Fruit fly (Drosophila melanogaster) whole organism, embryonic: Measurements from ENCODE around the gene CG7841.

ENCODE experiments used
- CG1024 ChIP-seq: fragments of 200-800 bp; sonication (Bioruptor generic); IDR thresholded peaks from 2 replicates; pipeline ENCODE4 v1.3.6; 2022; ENCODE audit warnings: missing biosample characterization, missing genetic modification characterization
- CG10274 ChIP-seq: fragments of 200-800 bp; sonication (Bioruptor generic); optimal IDR thresholded peaks from 3 replicates; lab custom pipeline; 2017; ENCODE audit warnings: missing biosample characterization, mild to moderate bottlenecking, missing genetic modification characterization
- CG11398 ChIP-seq: fragments of 200-800 bp; sonication (Bioruptor generic); optimal IDR thresholded peaks from 2 replicates; lab custom pipeline; 2016; ENCODE audit warnings: missing biosample characterization, missing genetic modification characterization
- CG12071 ChIP-seq: fragments of 200-800 bp; sonication (Bioruptor generic); optimal IDR thresholded peaks from 3 replicates; lab custom pipeline; 2018; ENCODE audit warnings: missing biosample characterization, mild to moderate bottlenecking, missing genetic modification characterization
- CG12299 ChIP-seq: fragments of 200-800 bp; sonication (Bioruptor generic); optimal IDR thresholded peaks from 2 replicates; lab custom pipeline; 2018; ENCODE audit warnings: missing biosample characterization, mild to moderate bottlenecking, missing genetic modification characterization
- CG1233 ChIP-seq: fragments of 200-800 bp; sonication (Bioruptor generic); optimal IDR thresholded peaks from 4 replicates; lab custom pipeline; 2018; ENCODE audit warnings: missing biosample characterization, mild to moderate bottlenecking, missing genetic modification characterization
- CG13624 ChIP-seq: fragments of 200-800 bp; sonication (Bioruptor generic); optimal IDR thresholded peaks from 2 replicates; lab custom pipeline; 2016; ENCODE audit warnings: missing biosample characterization, missing genetic modification characterization
- CG13775 ChIP-seq: fragments of 200-800 bp; sonication (Bioruptor generic); optimal IDR thresholded peaks from 3 replicates; lab custom pipeline; 2017; ENCODE audit warnings: missing biosample characterization, mild to moderate bottlenecking, missing genetic modification characterization
- CG14860 ChIP-seq: fragments of 200-800 bp; sonication (Bioruptor generic); IDR thresholded peaks from 3 replicates; pipeline ENCODE4 v1.3.6; 2022; ENCODE audit warnings: missing biosample characterization, missing genetic modification characterization; ENCODE audit not compliant: partially characterized antibody
- CG15011 ChIP-seq: fragments of 200-800 bp; sonication (Bioruptor generic); optimal IDR thresholded peaks from 3 replicates; lab custom pipeline; 2018; ENCODE audit warnings: missing biosample characterization, mild to moderate bottlenecking, missing genetic modification characterization
- CG17568 ChIP-seq: fragments of 200-800 bp; sonication (Bioruptor generic); optimal IDR thresholded peaks from 2 replicates; lab custom pipeline; 2018; ENCODE audit warnings: missing biosample characterization, mild to moderate bottlenecking, missing genetic modification characterization, moderate library complexity
- CG17802 ChIP-seq: fragments of 200-800 bp; sonication (Bioruptor generic); optimal IDR thresholded peaks from 2 replicates; lab custom pipeline; 2018; ENCODE audit warnings: missing biosample characterization, mild to moderate bottlenecking, missing genetic modification characterization, moderate library complexity
- CG7839 ChIP-seq: fragments of 200-800 bp; sonication (Bioruptor generic); optimal IDR thresholded peaks from 3 replicates; lab custom pipeline; 2018; ENCODE audit warnings: missing biosample characterization, mild to moderate bottlenecking, missing genetic modification characterization, moderate library complexity
- CG7987 ChIP-seq: fragments of 200-800 bp; sonication (Bioruptor generic); optimal IDR thresholded peaks from 2 replicates; lab custom pipeline; 2018; ENCODE audit warnings: missing biosample characterization, mild to moderate bottlenecking, missing genetic modification characterization, moderate library complexity
- CG8359 ChIP-seq: fragments of 200-800 bp; sonication (Bioruptor generic); optimal IDR thresholded peaks from 2 replicates; lab custom pipeline; 2017; ENCODE audit warnings: missing biosample characterization, mild to moderate bottlenecking, missing genetic modification characterization, borderline replicate concordance
- Dbx ChIP-seq: fragments of 200-800 bp; sonication (Bioruptor generic); IDR thresholded peaks from 3 replicates; pipeline ENCODE4 v1.3.6; 2022; ENCODE audit warnings: missing biosample characterization, missing genetic modification characterization
- Deaf1 ChIP-seq: fragments of 200-800 bp; optimal IDR thresholded peaks from 3 replicates; lab custom pipeline; 2019; ENCODE audit warnings: missing biosample characterization, mild to moderate bottlenecking, missing genetic modification characterization, moderate library complexity
- Dek ChIP-seq: fragments of 200-800 bp; sonication (Bioruptor generic); optimal IDR thresholded peaks from 3 replicates; lab custom pipeline; 2019; ENCODE audit warnings: missing biosample characterization, mild to moderate bottlenecking, missing genetic modification characterization, moderate library complexity
- Dip2 ChIP-seq: fragments of 200-800 bp; sonication (Bioruptor generic); IDR thresholded peaks from 2 replicates; pipeline ENCODE4 v1.3.6; 2022; ENCODE audit warnings: missing biosample characterization, missing genetic modification characterization
- Doc2 ChIP-seq: fragments of 200-800 bp; sonication (Bioruptor generic); IDR thresholded peaks from 2 replicates; pipeline ENCODE4 v1.3.6; 2022; ENCODE audit warnings: missing biosample characterization, missing genetic modification characterization
- Ets97D ChIP-seq: fragments of 200-800 bp; sonication (Bioruptor generic); optimal IDR thresholded peaks from 3 replicates; lab custom pipeline; 2016; ENCODE audit warnings: missing biosample characterization, missing genetic modification characterization
- Fer2 ChIP-seq: fragments of 200-800 bp; sonication (Bioruptor generic); optimal IDR thresholded peaks from 2 replicates; lab custom pipeline; 2018; ENCODE audit warnings: missing biosample characterization, mild to moderate bottlenecking, missing genetic modification characterization, moderate library complexity
- HmgD ChIP-seq: fragments of 200-800 bp; sonication (Bioruptor generic); optimal IDR thresholded peaks from 3 replicates; lab custom pipeline; 2016; ENCODE audit warnings: missing biosample characterization, missing genetic modification characterization
- HmgZ ChIP-seq: fragments of 200-800 bp; sonication (Bioruptor generic); optimal IDR thresholded peaks from 2 replicates; lab custom pipeline; 2018; ENCODE audit warnings: missing biosample characterization, mild to moderate bottlenecking, missing genetic modification characterization
- Lhr ChIP-seq: fragments of 200-800 bp; sonication (Bioruptor generic); optimal IDR thresholded peaks from 3 replicates; lab custom pipeline; 2017; ENCODE audit warnings: mild to moderate bottlenecking, missing biosample characterization, missing genetic modification reagents, missing genetic modification characterization
- Mes4 ChIP-seq: fragments of 200-800 bp; sonication (Bioruptor generic); optimal IDR thresholded peaks from 2 replicates; lab custom pipeline; 2016; ENCODE audit warnings: missing biosample characterization, missing genetic modification characterization
- NK7.1 ChIP-seq: fragments of 200-800 bp; sonication (Bioruptor generic); optimal IDR thresholded peaks from 3 replicates; lab custom pipeline; 2016; ENCODE audit warnings: missing biosample characterization, missing genetic modification characterization
- Oli ChIP-seq: fragments of 200-800 bp; sonication (Bioruptor generic); optimal IDR thresholded peaks from 2 replicates; lab custom pipeline; 2018; ENCODE audit warnings: missing biosample characterization, mild to moderate bottlenecking, missing genetic modification characterization, moderate library complexity
- Trl ChIP-seq, 3 experiments: fragments of >200 bp in 2 of 3; fragments of 200-800 bp in 1 of 3; sonication (Bioruptor generic) in 1 of 3; optimal IDR thresholded peaks; 2 replicates in 1 of 3; 3 replicates in 2 of 3; lab custom pipeline; 2016 to 2017; ENCODE audit warnings: missing biosample characterization in 1 of 3, missing genetic modification characterization in 1 of 3
- aop ChIP-seq: fragments of 200-800 bp; sonication (Bioruptor generic); IDR thresholded peaks from 2 replicates; pipeline ENCODE4 v1.3.6; 2022; ENCODE audit warnings: missing biosample characterization, missing genetic modification characterization
- ara ChIP-seq: fragments of 200-800 bp; sonication (Bioruptor generic); IDR thresholded peaks from 2 replicates; pipeline ENCODE4 v1.3.6; 2022; ENCODE audit warnings: missing biosample characterization, missing genetic modification characterization
- ato ChIP-seq: fragments of 200-800 bp; sonication (Bioruptor generic); IDR thresholded peaks from 2 replicates; pipeline ENCODE4 v1.3.6; 2022; ENCODE audit warnings: missing biosample characterization, missing genetic modification characterization; ENCODE audit not compliant: partially characterized antibody
- az2 ChIP-seq: fragments of 200-800 bp; sonication (Bioruptor generic); optimal IDR thresholded peaks from 3 replicates; lab custom pipeline; 2016; ENCODE audit warnings: missing biosample characterization, missing genetic modification characterization
- cas ChIP-seq: fragments of 200-800 bp; sonication (Bioruptor generic); IDR thresholded peaks from 2 replicates; pipeline ENCODE4 v1.3.6; 2022; ENCODE audit warnings: missing biosample characterization, missing genetic modification characterization
- chm ChIP-seq: fragments of 200-800 bp; sonication (Bioruptor generic); IDR thresholded peaks from 2 replicates; pipeline ENCODE4 v1.3.6; 2022; ENCODE audit warnings: missing biosample characterization, missing genetic modification characterization
- esg ChIP-seq: fragments of 200-800 bp; sonication (Bioruptor generic); conservative IDR thresholded peaks from 2 replicates; pipeline ENCODE4 v1.3.6; 2022; ENCODE audit warnings: missing biosample characterization, missing genetic modification characterization
- exex ChIP-seq: fragments of 200-800 bp; sonication (Bioruptor generic); optimal IDR thresholded peaks from 4 replicates; lab custom pipeline; 2018; ENCODE audit warnings: missing biosample characterization, mild to moderate bottlenecking, missing genetic modification characterization, moderate library complexity
- lmd ChIP-seq: fragments of 200-800 bp; sonication (Bioruptor generic); IDR thresholded peaks from 2 replicates; pipeline ENCODE4 v1.3.6; 2022; ENCODE audit warnings: missing biosample characterization, missing genetic modification characterization
- org-1 ChIP-seq: fragments of 200-800 bp; sonication (Bioruptor generic); optimal IDR thresholded peaks from 2 replicates; lab custom pipeline; 2017; ENCODE audit warnings: missing biosample characterization, missing genetic modification characterization
- rib ChIP-seq: fragments of 200-800 bp; sonication (Bioruptor generic); IDR thresholded peaks from 2 replicates; pipeline ENCODE4 v1.3.6; 2022; ENCODE audit warnings: missing biosample characterization, missing genetic modification characterization
- row ChIP-seq: fragments of 200-800 bp; sonication (Bioruptor generic); IDR thresholded peaks from 3 replicates; pipeline ENCODE4 v1.3.6; 2022; ENCODE audit warnings: missing biosample characterization, missing genetic modification characterization
- sens-2 ChIP-seq: fragments of 200-800 bp; sonication (Bioruptor generic); IDR thresholded peaks from 2 replicates; pipeline ENCODE4 v1.3.6; 2022; ENCODE audit warnings: missing biosample characterization, missing genetic modification characterization
- tap ChIP-seq: fragments of 200-800 bp; optimal IDR thresholded peaks from 3 replicates; lab custom pipeline; 2019; ENCODE audit warnings: missing biosample characterization, mild to moderate bottlenecking, missing genetic modification characterization, moderate library complexity
- tio ChIP-seq: fragments of 200-800 bp; sonication (Bioruptor generic); optimal IDR thresholded peaks from 2 replicates; lab custom pipeline; 2017; ENCODE audit warnings: missing biosample characterization, missing genetic modification characterization, inconsistent platforms
- twi ChIP-seq: fragments of 200-800 bp; optimal IDR thresholded peaks from 2 replicates; lab custom pipeline; 2019; ENCODE audit warnings: missing biosample characterization, mild to moderate bottlenecking, missing genetic modification characterization, moderate library complexity
- usp ChIP-seq: fragments of >200 bp; optimal IDR thresholded peaks from 2 replicates; lab custom pipeline; 2017; ENCODE audit warnings: missing biosample characterization, missing genetic modification characterization
- zen ChIP-seq: fragments of 200-800 bp; sonication (Bioruptor generic); optimal IDR thresholded peaks from 3 replicates; lab custom pipeline; 2018; ENCODE audit warnings: missing biosample characterization, mild to moderate bottlenecking, missing genetic modification characterization, moderate library complexity

CG7841 gene

DNA sequence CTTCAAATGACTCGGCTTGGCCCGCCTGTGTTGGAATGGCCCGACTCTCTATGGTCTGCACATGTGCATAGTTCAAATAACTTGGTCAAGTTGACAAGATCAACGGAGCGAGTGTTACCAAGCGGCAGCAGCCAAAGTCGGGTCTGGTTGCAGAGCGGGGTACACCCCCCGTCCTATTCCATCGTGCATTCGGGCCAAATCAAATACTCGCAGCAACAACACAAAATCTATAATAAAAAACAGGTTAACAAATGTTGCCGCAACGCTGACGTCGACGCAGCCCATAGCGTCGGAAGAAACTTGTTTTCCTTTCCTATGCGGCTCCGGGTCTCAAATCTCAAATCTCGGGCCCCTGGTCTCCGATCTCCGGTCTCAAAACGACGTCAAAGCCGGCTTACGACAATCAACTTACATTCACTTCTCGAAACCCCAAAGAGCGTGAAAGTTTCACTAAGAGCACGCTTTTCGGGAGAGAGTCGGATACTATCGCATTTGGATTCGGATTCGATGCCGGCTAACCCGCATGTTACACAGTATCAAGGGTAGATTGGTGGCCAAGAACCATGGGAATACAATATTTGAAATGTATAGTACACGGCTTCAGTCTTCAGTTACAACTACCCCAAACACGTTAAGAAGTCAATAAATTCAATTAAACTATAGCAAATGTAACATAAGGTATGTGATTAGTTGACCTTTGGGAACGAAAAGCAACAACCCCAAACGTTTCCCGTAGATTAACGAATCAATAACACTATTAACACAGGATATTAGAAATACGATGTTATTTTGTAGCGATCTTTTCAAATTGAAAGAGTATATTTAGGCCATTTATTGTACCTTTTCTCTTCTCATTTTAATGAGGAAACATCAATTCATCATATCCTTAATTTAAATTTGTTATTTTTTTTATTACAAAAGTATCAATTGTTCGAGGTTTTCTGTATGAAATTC lies 26.5 kb upstream of the CG7841 start (continued):
- no peak for TF ChIP-seq rib (GFP tag; lab: Robert Waterston, UW)
- TF ChIP-seq tap (tag; lab: Kevin White, UChicago): no peak
- no peak for TF ChIP-seq CG1024 (GFP tag; lab: Robert Waterston, UW)
- TF ChIP-seq CG7987 (GFP tag; lab: Kevin White, UChicago): no peak
- TF ChIP-seq esg (GFP tag; lab: Robert Waterston, UW): peak; percentile 20; the same call in 1 of the 2 replicates
- no peak for TF ChIP-seq usp (GFP tag; lab: Kevin White, UChicago)
- TF ChIP-seq Dbx (GFP tag; lab: Robert Waterston, UW): 0 out of 3 replicates have a peak, but pooled peaks have one; percentile 16
- peak; percentile 20 for TF ChIP-seq zen (tag; lab: Kevin White, UChicago)
- no peak for TF ChIP-seq chm
- peak; percentile 36; the same call in 1 of the 2 replicates for TF ChIP-seq ara (GFP tag; lab: Robert Waterston, UW)
- no peak for TF ChIP-seq NK7.1
- no peak for TF ChIP-seq CG11398 (GFP tag; lab: Kevin White, UChicago)
- peak; percentile 65 for TF ChIP-seq org-1 (GFP tag; lab: Kevin White, UChicago)
- TF ChIP-seq aop (GFP tag; lab: Robert Waterston, UW): peak; percentile 48; the same call in 1 of the 2 replicates
- peak; percentile 0 for TF ChIP-seq Ets97D
- TF ChIP-seq CG17568 (GFP tag; lab: Kevin White, UChicago): no peak
- TF ChIP-seq Doc2 (GFP tag; lab: Robert Waterston, UW): no peak
- TF ChIP-seq CG13624 (GFP tag; lab: Kevin White, UChicago): peak; percentile 59
- TF ChIP-seq Deaf1 (tag; lab: Kevin White, UChicago): peak; percentile 32
- no peak for TF ChIP-seq sens-2
- no peak for TF ChIP-seq CG17802 (tag; lab: Kevin White, UChicago)
- no peak for TF ChIP-seq CG12071 (GFP tag; lab: Kevin White, UChicago)
- no peak for TF ChIP-seq HmgD
- peak; percentile 3 for TF ChIP-seq exex (tag; lab: Kevin White, UChicago)
- TF ChIP-seq Fer2 (tag; lab: Kevin White, UChicago): no peak
- peak; percentile 43 for TF ChIP-seq CG10274 (GFP tag; lab: Kevin White, UChicago)
- TF ChIP-seq HmgZ (tag; lab: Kevin White, UChicago): no peak
- TF ChIP-seq CG1233 (GFP tag; lab: Kevin White, UChicago): peak; percentile 67
- TF ChIP-seq Dip2 (GFP tag; lab: Robert Waterston, UW): no peak
- peak; percentile 82 for TF ChIP-seq tio (GFP tag; lab: Kevin White, UChicago)

DNA sequence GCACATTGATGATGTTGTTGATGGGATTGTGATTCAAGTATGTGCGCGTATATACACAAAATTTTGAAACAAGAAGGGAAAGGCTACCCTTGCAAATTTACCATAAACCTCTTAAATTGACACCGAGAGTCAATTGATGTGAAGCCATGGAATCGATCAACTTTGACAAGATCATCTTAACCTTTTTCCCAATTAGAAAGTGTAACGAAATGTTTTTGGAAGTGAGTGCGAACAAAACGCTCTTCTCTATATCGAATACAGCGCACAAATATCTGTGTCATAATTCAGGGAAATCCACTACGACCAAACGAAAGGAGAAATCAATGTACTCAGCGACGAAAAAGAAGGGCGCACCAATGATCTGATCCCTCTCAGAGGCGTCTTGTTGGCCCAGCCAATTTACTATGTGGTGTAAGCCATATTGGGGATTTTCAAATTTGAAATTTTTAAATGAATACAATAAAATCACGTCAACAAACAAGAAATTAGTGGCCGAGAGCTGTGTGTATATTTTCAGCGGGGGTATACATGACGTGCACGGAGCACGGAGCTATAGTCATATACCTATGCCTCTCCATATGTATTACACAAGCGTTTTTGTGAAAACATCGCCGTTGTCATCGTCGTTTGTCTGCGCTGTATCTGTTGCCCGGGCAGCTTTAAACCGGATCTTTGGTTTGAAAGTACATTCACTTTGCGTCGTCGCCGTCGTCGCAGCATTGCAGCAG lies 25.5 kb upstream of the CG7841 start:
- no peak for TF ChIP-seq CG15011 (GFP tag; lab: Kevin White, UChicago)
- no peak for TF ChIP-seq ato (GFP tag; lab: Robert Waterston, UW)
- TF ChIP-seq Trl (optimal IDR thresholded peaks at IDR 0.05; lab: Kevin White, UChicago): peak; percentile 11 to 17
- TF ChIP-seq Trl (GFP tag; optimal IDR thresholded peaks at IDR 0.05; lab: Kevin White, UChicago): peak; percentile 56
- no peak for TF ChIP-seq CG8359 (GFP tag; lab: Kevin White, UChicago)
- no peak for TF ChIP-seq Mes4
- no peak for TF ChIP-seq Dek (tag; lab: Kevin White, UChicago)
- no peak for TF ChIP-seq twi (tag; lab: Kevin White, UChicago)
- peak; percentile 26 for TF ChIP-seq CG7839 (tag; lab: Kevin White, UChicago)
- peak; percentile 26 for TF ChIP-seq Oli (tag; lab: Kevin White, UChicago)
- TF ChIP-seq CG13775 (GFP tag; lab: Kevin White, UChicago): no peak
- TF ChIP-seq Lhr (GFP tag; lab: Kevin White, UChicago): no peak
- TF ChIP-seq lmd: peak; percentile 16; the same call in 1 of the 2 replicates
- TF ChIP-seq CG12299 (tag; lab: Kevin White, UChicago): no peak
- no peak; the same call in 1 of the 3 replicates for TF ChIP-seq row (GFP tag; lab: Robert Waterston, UW)
- TF ChIP-seq az2 (GFP tag; lab: Kevin White, UChicago): no peak
- 0 out of 2 replicates have a peak, but pooled peaks have one; percentile 5 for TF ChIP-seq cas (GFP tag; lab: Robert Waterston, UW)
- TF ChIP-seq CG14860 (GFP tag; lab: Robert Waterston, UW): no peak
